Fruit fly (Drosophila melanogaster) S2 (cell line): ENCODE results near the gene CG3587.

ENCODE experiments used
- CG8478 ChIP-seq: fragments of >200 bp; optimal IDR thresholded peaks from 2 replicates; lab custom pipeline; 2018
- CTCF ChIP-seq, 2 experiments: fragments of >200 bp; optimal IDR thresholded peaks; 2 replicates each; lab custom pipeline; 2018

Gene CG3587

dm6 chrX:1981723-1982122, 41.6 kb downstream of the CG3587 start:
- TF ChIP-seq CG8478 (lab: Kevin White, UChicago) (no peak), CTCF (optimal IDR thresholded peaks at IDR 0.05; lab: Kevin White, UChicago) (no peak)

dm6 chrX:1984175-1984973, 44.3 kb downstream of the CG3587 start:
- TF ChIP-seq CG8478 (lab: Kevin White, UChicago) (no peak), CTCF (optimal IDR thresholded peaks at IDR 0.05; lab: Kevin White, UChicago) (no peak)

dm6 chrX:1985516-1985915, 45.4 kb downstream of the CG3587 start:
- TF ChIP-seq CG8478 (lab: Kevin White, UChicago) (no peak), CTCF (optimal IDR thresholded peaks at IDR 0.05; lab: Kevin White, UChicago) (no peak)

dm6 chrX:1988673-1989072, 48.6 kb downstream of the CG3587 start:
- TF ChIP-seq CG8478 (lab: Kevin White, UChicago) (no peak), CTCF (optimal IDR thresholded peaks at IDR 0.05; lab: Kevin White, UChicago) (no peak)

- no peak for TF ChIP-seq CTCF (optimal IDR thresholded peaks at IDR 0.05; lab: Kevin White, UChicago)
- no peak for TF ChIP-seq CG8478 (lab: Kevin White, UChicago)
Measured at dm6 chrX:1989981-1990380, 49.9 kb downstream of the CG3587 start.
